Fruit fly (Drosophila melanogaster) whole organism, pupa: ENCODE data around the gene CG8042.

Experiments used
- CG10348 ChIP-seq: fragments of 200-800 bp; sonication (Bioruptor generic); IDR thresholded peaks from 2 replicates; pipeline ENCODE4 v1.3.6; 2022; ENCODE audit warnings: missing biosample characterization, missing genetic modification characterization
- CG12605 ChIP-seq: fragments of 200-800 bp; sonication (Bioruptor generic); IDR thresholded peaks from 2 replicates; pipeline ENCODE4 v1.3.6; 2022; ENCODE audit warnings: missing biosample characterization, missing genetic modification characterization
- CG17806 ChIP-seq: fragments of 200-800 bp; sonication (Bioruptor generic); optimal IDR thresholded peaks from 2 replicates; lab custom pipeline; 2018; ENCODE audit warnings: missing biosample characterization, mild to moderate bottlenecking, missing genetic modification characterization, moderate library complexity
- CG8159 ChIP-seq: fragments of 200-800 bp; sonication (Bioruptor generic); optimal IDR thresholded peaks from 3 replicates; lab custom pipeline; 2018; ENCODE audit warnings: missing biosample characterization, mild to moderate bottlenecking, missing genetic modification characterization, moderate library complexity
- Pif1A ChIP-seq: fragments of 200-800 bp; sonication (Bioruptor generic); optimal IDR thresholded peaks from 3 replicates; lab custom pipeline; 2016; ENCODE audit warnings: missing biosample characterization, missing genetic modification characterization
- Pif1B ChIP-seq: fragments of 200-800 bp; sonication (Bioruptor generic); optimal IDR thresholded peaks from 3 replicates; lab custom pipeline; 2016; ENCODE audit warnings: missing biosample characterization, missing genetic modification characterization

dm6 chr3L:7981956-7982355 is 7.2 kb upstream of the CG8042 start:
- TF ChIP-seq CG10348 (no peak), CG12605 (GFP tag; lab: Robert Waterston, UW) (no peak), CG17806 (tag; lab: Kevin White, UChicago) (no peak), CG8159 (tag; lab: Kevin White, UChicago) (no peak), Pif1B (GFP tag; lab: Kevin White, UChicago) (no peak), Pif1A (GFP tag; lab: Kevin White, UChicago) (no peak)
